Worm (Caenorhabditis elegans): Measurements from ENCODE around the gene emb-9.

emb-9 gene

ce11 chrIII:9390924-9391323 is 46.7 kb upstream of the emb-9 start (continued):
- no peak for TF ChIP-seq ceh-90 (tag; optimal IDR thresholded peaks at IDR 0.05)
- no peak for TF ChIP-seq zag-1 (tag; optimal IDR thresholded peaks at IDR 0.05)
- TF ChIP-seq nhr-71 (tag; optimal IDR thresholded peaks at IDR 0.05), result peak; percentile 47
- no peak for TF ChIP-seq pax-3 (tag; optimal IDR thresholded peaks at IDR 0.05)
- TF ChIP-seq dpl-1 (GFP tag; optimal IDR thresholded peaks at IDR 0.05), result peak in 2 of 3 experiments; percentile 9 to 46
- no peak for TF ChIP-seq ces-1 (GFP tag; optimal IDR thresholded peaks at IDR 0.05)

ce11 chrIII:9390007-9390406 is 45.8 kb upstream of the emb-9 start, which contains the start of gene slc-17.2:
slc-17.2 (minus strand) TSS chrIII:9390107.
- peak; percentile 10 for TF ChIP-seq fkh-10 (GFP tag; optimal IDR thresholded peaks at IDR 0.05)
- no peak for TF ChIP-seq ceh-82 (tag; optimal IDR thresholded peaks at IDR 0.05)
- peak; percentile 18 for TF ChIP-seq lin-14 (GFP tag; optimal IDR thresholded peaks at IDR 0.05)
- TF ChIP-seq fkh-8 (tag; optimal IDR thresholded peaks at IDR 0.05), result peak; percentile 52

- TF ChIP-seq mab-9 (GFP tag; IDR thresholded peaks at IDR 0.05) (no peak), dsc-1 (tag; optimal IDR thresholded peaks at IDR 0.05) (no peak), nhr-77 (tag; optimal IDR thresholded peaks at IDR 0.05) (no peak), nhr-84 (tag; optimal IDR thresholded peaks at IDR 0.05) (no peak), rnt-1 (tag; optimal IDR thresholded peaks at IDR 0.05) (no peak), unc-130 (tag; optimal IDR thresholded peaks at IDR 0.05) (no peak), skn-1 (tag; optimal IDR thresholded peaks at IDR 0.05) (no peak), ztf-11 (tag; optimal IDR thresholded peaks at IDR 0.05) (no peak), alr-1 (tag; optimal IDR thresholded peaks at IDR 0.05; ENCODE audit: borderline replicate concordance) (no peak), nhr-19 (GFP tag; conservative IDR thresholded peaks at IDR 0.05) (no peak), efl-1 (optimal IDR thresholded peaks at IDR 0.05) (no peak), efl-1 (GFP tag; optimal IDR thresholded peaks at IDR 0.05 in 1 of 2) (no peak), unc-98 (GFP tag; IDR thresholded peaks at IDR 0.05) (no peak), swsn-7 (tag; optimal IDR thresholded peaks at IDR 0.05) (no peak), ceh-8 (GFP tag; optimal IDR thresholded peaks at IDR 0.05) (no peak), fos-1 (tag; optimal IDR thresholded peaks at IDR 0.05) (no peak), unc-62 (GFP tag; optimal IDR thresholded peaks at IDR 0.05) (no peak), mdl-1 (tag; optimal IDR thresholded peaks at IDR 0.05) (no peak), ceh-88 (GFP tag; IDR thresholded peaks at IDR 0.05) (no peak), dpl-1 (GFP tag; optimal IDR thresholded peaks at IDR 0.05) (no peak), snu-23 (GFP tag; optimal IDR thresholded peaks at IDR 0.05) (no peak)
Measured at ce11 chrIII:9385543-9385942, 41.3 kb upstream of the emb-9 start, which contains the start of gene C38C10.3. C38C10.3 (minus strand) TSS chrIII:9385643.

ce11 chrIII:9383496-9383895 is 39.2 kb upstream of the emb-9 start, which contains the start of gene tkr-1:
tkr-1 (plus strand) TSS chrIII:9383796.
- TF ChIP-seq swsn-7 (tag; optimal IDR thresholded peaks at IDR 0.05) (no peak), aly-2 (tag; optimal IDR thresholded peaks at IDR 0.05) (no peak), nhr-76 (tag; optimal IDR thresholded peaks at IDR 0.05) (no peak), nhr-19 (GFP tag; conservative IDR thresholded peaks at IDR 0.05) (no peak), lir-3 (tag; optimal IDR thresholded peaks at IDR 0.05; ENCODE audit: poor library complexity) (no peak), ceh-90 (tag; optimal IDR thresholded peaks at IDR 0.05) (no peak), hpl-2 (GFP tag; optimal IDR thresholded peaks at IDR 0.05) (no peak), rnt-1 (tag; optimal IDR thresholded peaks at IDR 0.05) (no peak), zip-4 (GFP tag; optimal IDR thresholded peaks at IDR 0.05) (no peak), mdl-1 (tag; optimal IDR thresholded peaks at IDR 0.05) (no peak), isw-1 (GFP tag; IDR thresholded peaks at IDR 0.05) (no peak), ces-1 (GFP tag; optimal IDR thresholded peaks at IDR 0.05) (no peak), ama-1 (optimal IDR thresholded peaks at IDR 0.05) (no peak), tbx-2 (tag; optimal IDR thresholded peaks at IDR 0.05) (no peak), fkh-8 (tag; optimal IDR thresholded peaks at IDR 0.05) (no peak)
